Fruit fly (Drosophila melanogaster) S2 (cell line): ENCODE data around the gene PTPMT1.

Experiments
- CG8478 ChIP-seq: fragments of >200 bp; optimal IDR thresholded peaks from 2 replicates; lab custom pipeline; 2018
- CTCF ChIP-seq, 2 experiments: fragments of >200 bp; optimal IDR thresholded peaks; 2 replicates each; lab custom pipeline; 2018

DNA sequence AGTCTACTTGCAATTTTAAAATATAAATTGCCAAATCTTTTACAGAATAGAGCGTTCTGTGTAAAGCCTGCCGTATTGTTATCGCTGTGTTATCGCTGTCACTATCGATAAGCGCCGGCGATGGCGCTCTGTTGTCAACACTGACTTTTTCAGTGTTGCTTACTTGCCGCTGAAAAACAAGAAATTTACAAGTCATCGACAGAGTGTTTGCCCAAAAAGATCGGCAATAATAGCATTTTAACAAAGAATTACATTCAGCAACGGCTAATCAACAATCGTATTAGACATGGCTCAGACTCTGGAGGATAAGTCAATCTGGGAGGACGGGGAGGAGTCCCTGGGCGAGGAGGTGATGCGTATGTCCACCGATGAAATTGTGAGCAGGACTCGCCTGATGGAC lies 5.4 kb upstream of the PTPMT1 start, which contains the start of the genes RanBP3 and Rpt5:
- TF ChIP-seq CTCF (optimal IDR thresholded peaks at IDR 0.05; lab: Kevin White, UChicago) (peak in 1 of 2 experiments; percentile 4), CG8478 (lab: Kevin White, UChicago) (no peak)
